Worm (Caenorhabditis elegans): Measurements from ENCODE around the gene str-15.

DNA sequence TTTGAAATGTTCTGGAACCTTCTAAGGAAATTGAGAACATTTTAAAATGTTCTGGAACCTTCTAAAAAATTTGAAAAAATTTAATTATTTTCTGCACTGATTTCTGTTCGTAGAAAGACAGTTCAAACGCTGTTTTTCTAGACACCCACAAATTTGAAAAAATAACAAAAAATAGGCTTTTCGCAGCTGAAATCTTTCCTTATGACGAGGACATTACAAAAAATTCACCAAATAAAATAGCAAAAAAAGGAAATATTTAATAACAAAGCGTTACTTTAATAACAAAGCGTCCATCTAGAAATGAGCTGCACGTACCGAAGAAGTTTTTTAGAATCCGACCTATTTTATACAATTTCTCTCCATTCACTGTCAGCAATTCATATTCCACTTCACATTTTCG lies 15.0 kb downstream of the str-15 start, which contains the start of gene srh-141:
- TF ChIP-seq ceh-31 (tag; optimal IDR thresholded peaks at IDR 0.05) (no peak), nhr-11 (tag; optimal IDR thresholded peaks at IDR 0.05) (no peak), ceh-19 (GFP tag; optimal IDR thresholded peaks at IDR 0.05) (no peak), nhr-232 (tag; optimal IDR thresholded peaks at IDR 0.05) (no peak), nfya-1 (tag; optimal IDR thresholded peaks at IDR 0.05) (no peak), F13H6.1 (tag; optimal IDR thresholded peaks at IDR 0.05) (no peak), T23F11.4 (GFP tag; optimal IDR thresholded peaks at IDR 0.05) (no peak), odd-2 (tag; optimal IDR thresholded peaks at IDR 0.05) (no peak), hlh-30 (tag; optimal IDR thresholded peaks at IDR 0.05; ENCODE audit: insufficient read depth) (no peak), ceh-18 (tag; optimal IDR thresholded peaks at IDR 0.05) (no peak), ceh-6 (GFP tag; optimal IDR thresholded peaks at IDR 0.05) (no peak), pag-3 (tag; optimal IDR thresholded peaks at IDR 0.05; ENCODE audit: borderline replicate concordance) (no peak), pqm-1 (tag; optimal IDR thresholded peaks at IDR 0.05) (no peak), fkh-6 (tag; optimal IDR thresholded peaks at IDR 0.05) (no peak)
